Fruit fly (Drosophila melanogaster): Measurements from ENCODE around the gene PolD1.

The PolD1 gene

dm6 chr3L:15956448-15957010 is 31.1 kb downstream of the PolD1 start, which contains the start of gene elgi (continued):
- TF ChIP-seq CG17186 (GFP tag; optimal IDR thresholded peaks at IDR 0.05) (no peak), crol (GFP tag; IDR thresholded peaks at IDR 0.05) (no peak), amos (GFP tag; IDR thresholded peaks at IDR 0.05; ENCODE audit: partially characterized antibody) (peak; percentile 18; the same call in 1 of the 2 replicates), Rx (GFP tag; IDR thresholded peaks at IDR 0.05) (no peak), CG1832 (GFP tag; optimal IDR thresholded peaks at IDR 0.05) (no peak), bsh (GFP tag; optimal IDR thresholded peaks at IDR 0.05) (peak in 1 of 2 experiments; percentile 1), en (GFP tag; optimal IDR thresholded peaks at IDR 0.05) (no peak), onecut (GFP tag; IDR thresholded peaks at IDR 0.05) (no peak), fu2 (GFP tag; optimal IDR thresholded peaks at IDR 0.05) (peak; percentile 58), Hmx (GFP tag; optimal IDR thresholded peaks at IDR 0.05) (no peak), CG2202 (tag; optimal IDR thresholded peaks at IDR 0.05) (no peak), CG15601 (tag; optimal IDR thresholded peaks at IDR 0.05) (no peak), odd (GFP tag; optimal IDR thresholded peaks at IDR 0.05) (no peak), al (GFP tag; IDR thresholded peaks at IDR 0.05) (no peak), pb (GFP tag; optimal IDR thresholded peaks at IDR 0.05) (no peak), eve (GFP tag; optimal IDR thresholded peaks at IDR 0.05) (no peak), CG12769 (tag; optimal IDR thresholded peaks at IDR 0.05) (peak; percentile 58), Stat92E (GFP tag; optimal IDR thresholded peaks at IDR 0.05) (no peak), twi (tag; optimal IDR thresholded peaks at IDR 0.05) (peak; percentile 13), CG43689 (GFP tag; IDR thresholded peaks at IDR 0.05) (no peak), CG4360 (GFP tag; IDR thresholded peaks at IDR 0.05) (no peak), CG4707 (GFP tag; optimal IDR thresholded peaks at IDR 0.05) (no peak), HmgD (GFP tag; optimal IDR thresholded peaks at IDR 0.05) (peak; percentile 63), Atf-2 (GFP tag; optimal IDR thresholded peaks at IDR 0.05) (peak; percentile 26), nerfin-2 (GFP tag; IDR thresholded peaks at IDR 0.05; ENCODE audit: partially characterized antibody) (no peak), CG6854 (GFP tag; optimal IDR thresholded peaks at IDR 0.05) (no peak), chif (GFP tag; optimal IDR thresholded peaks at IDR 0.05) (peak; percentile 35 to 63), Sry-δ (GFP tag; optimal IDR thresholded peaks at IDR 0.05) (peak; percentile 39), Optix (GFP tag; IDR thresholded peaks at IDR 0.05) (no peak), Gsc (GFP tag; IDR thresholded peaks at IDR 0.05) (no peak), CG2116 (GFP tag; optimal IDR thresholded peaks at IDR 0.05) (peak; percentile 23), CG2875 (GFP tag; optimal IDR thresholded peaks at IDR 0.05) (peak; percentile 11), GATAe (GFP tag; conservative IDR thresholded peaks at IDR 0.05) (no peak), shn (GFP tag; optimal IDR thresholded peaks at IDR 0.05) (peak; percentile 57), ken (GFP tag; IDR thresholded peaks at IDR 0.05) (peak; percentile 74; the same call in 2 of the 3 replicates), sima (GFP tag; optimal IDR thresholded peaks at IDR 0.05) (peak; percentile 32), Drgx (GFP tag; IDR thresholded peaks at IDR 0.05) (no peak), bcd (GFP tag; optimal IDR thresholded peaks at IDR 0.05) (peak; percentile 64), CG14050 (GFP tag; IDR thresholded peaks at IDR 0.05) (no peak), wor (GFP tag; IDR thresholded peaks at IDR 0.05) (no peak), org-1 (GFP tag; optimal IDR thresholded peaks at IDR 0.05) (no peak), lab (GFP tag; optimal IDR thresholded peaks at IDR 0.05) (peak; percentile 73), Lim3 (GFP tag; IDR thresholded peaks at IDR 0.05) (no peak), CG11085 (GFP tag; IDR thresholded peaks at IDR 0.05) (peak; percentile 41; the same call in 1 of the 2 replicates), CG10462 (GFP tag; optimal IDR thresholded peaks at IDR 0.05) (peak; percentile 5), dpn (GFP tag; optimal IDR thresholded peaks at IDR 0.05) (peak; percentile 70 to 76), caup (GFP tag; optimal IDR thresholded peaks at IDR 0.05; ENCODE audit: severe bottlenecking) (peak; percentile 72), CG31224 (GFP tag; IDR thresholded peaks at IDR 0.05) (no peak), CG30431 (GFP tag; optimal IDR thresholded peaks at IDR 0.05) (no peak), tio (GFP tag; optimal IDR thresholded peaks at IDR 0.05) (no peak), Dek (tag; optimal IDR thresholded peaks at IDR 0.05) (peak; percentile 51)
